Fruit fly (Drosophila melanogaster): ENCODE data around the gene CG33689.
A peak's percentile ranks its signal among the peaks of the same experiment; 100 is the strongest.

The CG33689 gene

DNA sequence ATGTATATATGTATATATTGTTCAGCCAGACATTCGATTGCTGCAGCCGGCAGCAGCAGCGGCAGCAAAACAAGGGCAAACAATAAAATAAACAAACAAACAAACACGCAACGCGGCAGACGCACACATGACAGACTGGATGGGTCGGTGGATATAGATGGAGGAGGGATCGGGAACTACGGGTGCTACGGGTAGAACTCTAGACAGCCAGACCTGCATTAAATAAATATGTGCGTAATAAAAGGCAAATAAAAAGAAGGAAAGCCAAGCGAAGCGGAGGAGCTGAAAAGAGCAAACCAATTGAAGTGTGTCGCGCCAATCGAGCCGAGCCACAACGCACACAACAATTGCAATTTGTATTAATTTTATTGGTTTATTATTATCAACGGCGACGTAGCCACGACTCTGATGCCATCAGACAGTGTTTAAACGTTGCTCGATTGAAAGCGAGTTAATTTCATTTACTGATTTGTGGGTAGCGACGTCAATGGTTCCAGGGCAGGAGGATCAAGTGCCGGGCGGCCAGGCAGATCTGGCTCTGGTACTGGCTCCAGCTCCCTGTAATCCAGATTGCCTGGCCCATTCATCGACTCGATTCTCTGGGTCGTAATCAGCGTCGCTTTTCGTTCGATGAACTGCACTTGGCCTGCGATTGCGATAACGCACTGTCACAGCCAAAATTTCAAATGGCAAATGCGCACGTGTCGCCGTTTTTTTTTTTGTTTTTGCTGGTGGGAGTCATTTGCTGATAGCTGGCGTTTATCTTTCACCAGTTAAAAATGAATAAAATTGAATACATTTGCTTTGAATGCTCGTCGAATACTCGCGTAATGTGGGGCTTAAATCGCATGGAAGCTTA, 5.9 kb upstream of the CG33689 start (continued):
- TF ChIP-seq schlank (tag; optimal IDR thresholded peaks at IDR 0.05) (no peak), Ets97D (GFP tag; optimal IDR thresholded peaks at IDR 0.05) (no peak), hbn (GFP tag; IDR thresholded peaks at IDR 0.05; ENCODE audit: partially characterized antibody) (no peak), lov (optimal IDR thresholded peaks at IDR 0.05) (no peak), lov (GFP tag; IDR thresholded peaks at IDR 0.05) (no peak), CG17829 (tag; optimal IDR thresholded peaks at IDR 0.05) (no peak), CG7839 (tag; optimal IDR thresholded peaks at IDR 0.05) (no peak), sr (GFP tag; IDR thresholded peaks at IDR 0.05) (no peak), eve (GFP tag; optimal IDR thresholded peaks at IDR 0.05) (no peak), C15 (GFP tag; IDR thresholded peaks at IDR 0.05) (no peak), pum (GFP tag; optimal IDR thresholded peaks at IDR 0.05) (no peak), CG7556 (GFP tag; optimal IDR thresholded peaks at IDR 0.05) (no peak), mirr (GFP tag; optimal IDR thresholded peaks at IDR 0.05) (no peak), ab (GFP tag; optimal IDR thresholded peaks at IDR 0.05) (no peak), CG3995 (GFP tag; optimal IDR thresholded peaks at IDR 0.05) (no peak), emc (GFP tag; optimal IDR thresholded peaks at IDR 0.05) (no peak), HLH54F (GFP tag; optimal IDR thresholded peaks at IDR 0.05) (no peak), CG16779 (GFP tag; IDR thresholded peaks at IDR 0.05) (no peak), CG9817 (tag; optimal IDR thresholded peaks at IDR 0.05) (no peak), CG10321 (GFP tag; IDR thresholded peaks at IDR 0.05) (no peak), Camta (GFP tag; optimal IDR thresholded peaks at IDR 0.05) (no peak), esg (GFP tag; conservative IDR thresholded peaks at IDR 0.05) (no peak), CG13296 (GFP tag; optimal IDR thresholded peaks at IDR 0.05) (no peak), tna (GFP tag; IDR thresholded peaks at IDR 0.05; ENCODE audit: partially characterized antibody) (no peak), Lhr (GFP tag; optimal IDR thresholded peaks at IDR 0.05) (peak; percentile 36), pb (GFP tag; optimal IDR thresholded peaks at IDR 0.05) (no peak), CG10147 (GFP tag; optimal IDR thresholded peaks at IDR 0.05) (no peak), Xrp1 (GFP tag; IDR thresholded peaks at IDR 0.05) (no peak), Bgb (GFP tag; IDR thresholded peaks at IDR 0.05; ENCODE audit: partially characterized antibody) (no peak), h (optimal IDR thresholded peaks at IDR 0.05) (no peak), Fer1 (GFP tag; optimal IDR thresholded peaks at IDR 0.05) (no peak), CG8290 (GFP tag; optimal IDR thresholded peaks at IDR 0.05) (no peak), CG8290 (tag; optimal IDR thresholded peaks at IDR 0.05) (peak in 1 of 2 experiments; percentile 69), slbo (GFP tag; IDR thresholded peaks at IDR 0.05) (no peak), toy (GFP tag; IDR thresholded peaks at IDR 0.05) (no peak), CG31365 (tag; optimal IDR thresholded peaks at IDR 0.05) (peak; percentile 11), CG8359 (GFP tag; optimal IDR thresholded peaks at IDR 0.05; ENCODE audit: borderline replicate concordance) (peak; percentile 55), Nf-YC (tag; optimal IDR thresholded peaks at IDR 0.05) (no peak), CG5245 (GFP tag; optimal IDR thresholded peaks at IDR 0.05) (no peak), CG43689 (GFP tag; IDR thresholded peaks at IDR 0.05) (no peak), CG10209 (GFP tag; optimal IDR thresholded peaks at IDR 0.05) (peak; percentile 52), Dad (GFP tag; optimal IDR thresholded peaks at IDR 0.05) (no peak), sima (GFP tag; optimal IDR thresholded peaks at IDR 0.05) (no peak), unc-4 (GFP tag; IDR thresholded peaks at IDR 0.05; ENCODE audit: partially characterized antibody) (no peak), CG10654 (GFP tag; optimal IDR thresholded peaks at IDR 0.05) (no peak), amos (GFP tag; IDR thresholded peaks at IDR 0.05; ENCODE audit: partially characterized antibody) (no peak), CG11695 (GFP tag; IDR thresholded peaks at IDR 0.05) (no peak), CG17186 (GFP tag; optimal IDR thresholded peaks at IDR 0.05) (no peak), hkb (optimal IDR thresholded peaks at IDR 0.05) (no peak), hkb (GFP tag; IDR thresholded peaks at IDR 0.05) (no peak), CG11504 (tag; optimal IDR thresholded peaks at IDR 0.05) (peak; percentile 15)
